Worm (Caenorhabditis elegans): ENCODE data around the gene btb-17.

ce11 chrII:3245836-3246235 is 49.4 kb upstream of the btb-17 start, which contains the start of gene C17F4.7:
- TF ChIP-seq unc-62 (GFP tag; optimal IDR thresholded peaks at IDR 0.05) (no peak), ztf-11 (tag; optimal IDR thresholded peaks at IDR 0.05) (no peak), nhr-237 (tag; optimal IDR thresholded peaks at IDR 0.05) (no peak), lin-39 (tag; optimal IDR thresholded peaks at IDR 0.05) (no peak), egl-27 (tag; optimal IDR thresholded peaks at IDR 0.05) (no peak), mml-1 (tag; optimal IDR thresholded peaks at IDR 0.05) (no peak), snpc-4 (tag; optimal IDR thresholded peaks at IDR 0.05) (no peak), fos-1 (tag; optimal IDR thresholded peaks at IDR 0.05) (no peak), hmg-11 (tag; optimal IDR thresholded peaks at IDR 0.05) (no peak), ama-1 (optimal IDR thresholded peaks at IDR 0.05) (no peak), elt-2 (tag; optimal IDR thresholded peaks at IDR 0.05) (peak; percentile 99), lin-15B (tag; optimal IDR thresholded peaks at IDR 0.05) (no peak), nhr-12 (tag; optimal IDR thresholded peaks at IDR 0.05) (no peak)
